Worm (Caenorhabditis elegans) whole organism, L2 larva: ENCODE results near the gene Y32F6B.9.

Experiments
- C34F6.9 ChIP-seq: fragments of 150-350 bp; optimal IDR thresholded peaks from 2 replicates; lab custom pipeline; 2014; ENCODE audit warnings: missing biosample characterization, missing genetic modification characterization
- F13H6.1 ChIP-seq: sonication (generic microtip); optimal IDR thresholded peaks from 2 replicates; lab custom pipeline; 2016; ENCODE audit warnings: missing genetic modification characterization, missing compliant biosample characterization
- R02D3.7 ChIP-seq: fragments of 150-350 bp; optimal IDR thresholded peaks from 2 replicates; lab custom pipeline; 2014; ENCODE audit warnings: missing biosample characterization, missing genetic modification characterization
- Y55F3AM.14 ChIP-seq: fragments of 200-800 bp; sonication (Bioruptor generic); optimal IDR thresholded peaks from 2 replicates; lab custom pipeline; 2018; ENCODE audit warnings: mild to moderate bottlenecking, missing genetic modification characterization, missing compliant biosample characterization
- ZK546.5 ChIP-seq: sonication (generic microtip); optimal IDR thresholded peaks from 2 replicates; lab custom pipeline; 2017; ENCODE audit warnings: missing biosample characterization, missing genetic modification characterization
- alr-1 ChIP-seq: fragments of 150-350 bp; optimal IDR thresholded peaks from 2 replicates; lab custom pipeline; 2014; ENCODE audit warnings: missing biosample characterization, missing genetic modification characterization
- aly-2 ChIP-seq: fragments of 150-350 bp; optimal IDR thresholded peaks from 2 replicates; lab custom pipeline; 2014; ENCODE audit warnings: missing biosample characterization, missing genetic modification characterization
- ama-1 ChIP-seq: fragments of 150-350 bp; optimal IDR thresholded peaks from 2 replicates; lab custom pipeline; 2018; ENCODE audit warnings: inconsistent platforms
- blmp-1 ChIP-seq: sonication (generic microtip); optimal IDR thresholded peaks from 2 replicates; lab custom pipeline; 2017; ENCODE audit warnings: missing genetic modification characterization, mild to moderate bottlenecking, missing compliant biosample characterization, antibody characterized with exemption, moderate library complexity; ENCODE audit not compliant: insufficient read depth
- ceh-16 ChIP-seq: fragments of 150-350 bp; optimal IDR thresholded peaks from 2 replicates; lab custom pipeline; 2014; ENCODE audit warnings: missing biosample characterization, missing genetic modification characterization
- ceh-82 ChIP-seq: fragments of 150-350 bp; optimal IDR thresholded peaks from 2 replicates; lab custom pipeline; 2014; ENCODE audit warnings: missing biosample characterization, missing genetic modification characterization
- crh-2 ChIP-seq: sonication (generic microtip); optimal IDR thresholded peaks from 2 replicates; lab custom pipeline; 2017; ENCODE audit warnings: missing biosample characterization, missing genetic modification characterization
- dmd-4 ChIP-seq: sonication (generic microtip); optimal IDR thresholded peaks from 2 replicates; lab custom pipeline; 2017; ENCODE audit warnings: missing biosample characterization, missing genetic modification characterization
- egl-27 ChIP-seq: sonication (generic microtip); optimal IDR thresholded peaks from 3 replicates; lab custom pipeline; 2017; ENCODE audit warnings: missing biosample characterization, missing genetic modification reagents, missing genetic modification characterization
- elt-1 ChIP-seq: fragments of 150-350 bp; optimal IDR thresholded peaks from 2 replicates; lab custom pipeline; 2014; ENCODE audit warnings: missing biosample characterization, missing genetic modification characterization
- elt-3 ChIP-seq: sonication (generic microtip); optimal IDR thresholded peaks from 2 replicates; lab custom pipeline; 2017; ENCODE audit warnings: missing biosample characterization, missing genetic modification characterization
- fos-1 ChIP-seq: fragments of 150-350 bp; optimal IDR thresholded peaks from 2 replicates; lab custom pipeline; 2014; ENCODE audit warnings: missing biosample characterization, missing genetic modification characterization
- gmeb-1 ChIP-seq: fragments of 150-350 bp; optimal IDR thresholded peaks from 2 replicates; lab custom pipeline; 2014; ENCODE audit warnings: missing biosample characterization, missing genetic modification characterization
- lin-11 ChIP-seq: fragments of 150-350 bp; sonication (generic microtip); optimal IDR thresholded peaks from 2 replicates; lab custom pipeline; 2014; ENCODE audit warnings: missing biosample characterization, missing genetic modification characterization, inconsistent platforms, mixed read lengths
- lin-13 ChIP-seq: fragments of 150-350 bp; optimal IDR thresholded peaks from 2 replicates; lab custom pipeline; 2014; ENCODE audit warnings: missing biosample characterization, missing genetic modification reagents, missing genetic modification characterization
- lin-39 ChIP-seq: fragments of 150-350 bp; optimal IDR thresholded peaks from 2 replicates; lab custom pipeline; 2014; ENCODE audit warnings: missing biosample characterization, missing genetic modification reagents, missing genetic modification characterization
- lsy-2 ChIP-seq, 2 experiments: fragments of 150-350 bp in 1 of 2; sonication (generic microtip) in 1 of 2; optimal IDR thresholded peaks; 2 replicates each; lab custom pipeline; 2014 to 2017; ENCODE audit warnings: missing biosample characterization in 2 of 2, missing genetic modification characterization in 2 of 2
- mab-5 ChIP-seq: fragments of 150-350 bp; optimal IDR thresholded peaks from 2 replicates; lab custom pipeline; 2014; ENCODE audit warnings: missing biosample characterization, missing genetic modification characterization
- mbf-1 ChIP-seq: sonication (generic microtip); optimal IDR thresholded peaks from 2 replicates; lab custom pipeline; 2017; ENCODE audit warnings: missing biosample characterization, missing genetic modification characterization
- mdl-1 ChIP-seq, 2 experiments: fragments of 150-350 bp in 1 of 2; sonication (generic microtip) in 1 of 2; optimal IDR thresholded peaks; 2 replicates each; lab custom pipeline; 2017; ENCODE audit warnings: missing biosample characterization in 2 of 2, missing genetic modification characterization in 2 of 2
- nhr-10 ChIP-seq: sonication (generic microtip); optimal IDR thresholded peaks from 2 replicates; lab custom pipeline; 2017; ENCODE audit warnings: missing biosample characterization, missing genetic modification characterization
- nhr-11 ChIP-seq: fragments of 150-350 bp; optimal IDR thresholded peaks from 2 replicates; lab custom pipeline; 2014; ENCODE audit warnings: missing biosample characterization, missing genetic modification characterization
- nhr-12 ChIP-seq: fragments of 150-350 bp; optimal IDR thresholded peaks from 2 replicates; lab custom pipeline; 2014; ENCODE audit warnings: missing biosample characterization, missing genetic modification characterization
- nhr-129 ChIP-seq: fragments of 150-350 bp; optimal IDR thresholded peaks from 2 replicates; lab custom pipeline; 2014; ENCODE audit warnings: missing biosample characterization, missing genetic modification characterization
- nhr-21 ChIP-seq: fragments of 150-350 bp; optimal IDR thresholded peaks from 2 replicates; lab custom pipeline; 2014; ENCODE audit warnings: missing biosample characterization, missing genetic modification characterization
- nhr-23 ChIP-seq: fragments of 150-350 bp; optimal IDR thresholded peaks from 2 replicates; lab custom pipeline; 2014; ENCODE audit warnings: missing biosample characterization, missing genetic modification reagents, missing genetic modification characterization
- nhr-237 ChIP-seq: fragments of 150-350 bp; optimal IDR thresholded peaks from 2 replicates; lab custom pipeline; 2014; ENCODE audit warnings: missing biosample characterization, missing genetic modification characterization
- nhr-25 ChIP-seq: fragments of 150-350 bp; sonication (generic microtip); optimal IDR thresholded peaks from 3 replicates; lab custom pipeline; 2014; ENCODE audit warnings: missing biosample characterization, missing genetic modification characterization
- nhr-6 ChIP-seq: fragments of 150-350 bp; optimal IDR thresholded peaks from 2 replicates; lab custom pipeline; 2014; ENCODE audit warnings: missing biosample characterization, missing genetic modification characterization
- nhr-77 ChIP-seq: fragments of 150-350 bp; optimal IDR thresholded peaks from 2 replicates; lab custom pipeline; 2014; ENCODE audit warnings: missing biosample characterization, missing genetic modification characterization
- peb-1 ChIP-seq: fragments of 150-350 bp; optimal IDR thresholded peaks from 2 replicates; lab custom pipeline; 2014; ENCODE audit warnings: missing biosample characterization, missing genetic modification characterization
- sem-4 ChIP-seq: fragments of 150-350 bp; optimal IDR thresholded peaks from 2 replicates; lab custom pipeline; 2014; ENCODE audit warnings: missing biosample characterization, missing genetic modification reagents, missing genetic modification characterization
- skn-1 ChIP-seq: sonication (generic microtip); optimal IDR thresholded peaks from 2 replicates; lab custom pipeline; 2017; ENCODE audit warnings: missing biosample characterization, missing genetic modification characterization
- sma-3 ChIP-seq: sonication (generic microtip); optimal IDR thresholded peaks from 2 replicates; lab custom pipeline; 2016; ENCODE audit warnings: missing genetic modification reagents, missing genetic modification characterization, missing compliant biosample characterization
- sma-9 ChIP-seq, 2 experiments: fragments of 150-350 bp in 1 of 2; sonication (generic microtip) in 1 of 2; optimal IDR thresholded peaks; 2 replicates each; lab custom pipeline; 2014 to 2016; ENCODE audit warnings: missing genetic modification characterization in 2 of 2, mild to moderate bottlenecking in 1 of 2, missing biosample characterization in 1 of 2, missing compliant biosample characterization in 1 of 2, missing genetic modification reagents in 1 of 2, moderate library complexity in 1 of 2
- snpc-4 ChIP-seq: fragments of 150-350 bp; optimal IDR thresholded peaks from 2 replicates; lab custom pipeline; 2014; ENCODE audit warnings: missing biosample characterization, missing genetic modification characterization
- unc-39 ChIP-seq: fragments of 150-350 bp; optimal IDR thresholded peaks from 2 replicates; lab custom pipeline; 2014; ENCODE audit warnings: missing biosample characterization, missing genetic modification characterization
- unc-55 ChIP-seq: fragments of 150-350 bp; sonication (generic microtip); optimal IDR thresholded peaks from 3 replicates; lab custom pipeline; 2014; ENCODE audit warnings: missing biosample characterization, missing genetic modification reagents, missing genetic modification characterization
- unc-62 ChIP-seq: fragments of 150-350 bp; optimal IDR thresholded peaks from 2 replicates; lab custom pipeline; 2014; ENCODE audit warnings: missing biosample characterization, missing genetic modification reagents, missing genetic modification characterization
- zag-1 ChIP-seq: fragments of 150-350 bp; optimal IDR thresholded peaks from 2 replicates; lab custom pipeline; 2014; ENCODE audit warnings: missing biosample characterization, missing genetic modification characterization
- ztf-1 ChIP-seq: fragments of 200-800 bp; sonication (Bioruptor generic); conservative IDR thresholded peaks from 2 replicates; pipeline ENCODE4 v1.3.6; 2022; ENCODE audit warnings: missing genetic modification characterization, missing compliant biosample characterization
- ztf-11 ChIP-seq: sonication (generic microtip); optimal IDR thresholded peaks from 2 replicates; lab custom pipeline; 2017; ENCODE audit warnings: missing biosample characterization, missing genetic modification characterization
- ztf-4 ChIP-seq: fragments of 150-350 bp; optimal IDR thresholded peaks from 2 replicates; lab custom pipeline; 2014; ENCODE audit warnings: missing biosample characterization, missing genetic modification characterization

The Y32F6B.9 gene

DNA sequence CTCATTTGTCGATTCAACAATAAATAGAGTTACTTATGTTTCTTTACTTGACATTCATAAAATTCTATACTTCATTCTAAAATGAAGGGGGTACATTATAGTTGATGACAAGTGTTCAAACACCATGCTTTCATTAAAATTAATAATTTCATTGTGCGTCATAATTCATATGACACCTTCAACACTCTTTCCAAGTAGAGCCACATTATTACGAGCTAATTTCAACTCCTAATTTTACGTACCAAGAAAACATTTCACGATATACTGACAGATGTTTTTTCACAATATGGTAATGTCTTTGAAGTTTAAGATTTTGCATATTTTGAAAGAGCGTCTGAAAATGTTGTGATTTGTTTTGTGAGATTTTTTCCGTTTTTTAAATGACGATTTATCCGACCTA, 13.0 kb upstream of the Y32F6B.9 start:
- peak; percentile 29 for TF ChIP-seq nhr-21 (tag; lab: Kevin White, UChicago)
- TF ChIP-seq C34F6.9 (tag; lab: Kevin White, UChicago) = peak; percentile 50
- no peak for TF ChIP-seq F13H6.1 (tag; lab: Kevin White, UChicago)
- TF ChIP-seq crh-2 (tag; lab: Kevin White, UChicago) = peak; percentile 13
- no peak for TF ChIP-seq ztf-11 (tag; lab: Kevin White, UChicago)
- peak in 1 of 2 experiments; percentile 57 for TF ChIP-seq lsy-2 (tag; optimal IDR thresholded peaks at IDR 0.05; lab: Kevin White, UChicago)
- peak; percentile 61 for TF ChIP-seq sma-9 (GFP tag; optimal IDR thresholded peaks at IDR 0.05; lab: Kevin White, UChicago)
- no peak for TF ChIP-seq sma-9 (tag; optimal IDR thresholded peaks at IDR 0.05; lab: Kevin White, UChicago)

DNA sequence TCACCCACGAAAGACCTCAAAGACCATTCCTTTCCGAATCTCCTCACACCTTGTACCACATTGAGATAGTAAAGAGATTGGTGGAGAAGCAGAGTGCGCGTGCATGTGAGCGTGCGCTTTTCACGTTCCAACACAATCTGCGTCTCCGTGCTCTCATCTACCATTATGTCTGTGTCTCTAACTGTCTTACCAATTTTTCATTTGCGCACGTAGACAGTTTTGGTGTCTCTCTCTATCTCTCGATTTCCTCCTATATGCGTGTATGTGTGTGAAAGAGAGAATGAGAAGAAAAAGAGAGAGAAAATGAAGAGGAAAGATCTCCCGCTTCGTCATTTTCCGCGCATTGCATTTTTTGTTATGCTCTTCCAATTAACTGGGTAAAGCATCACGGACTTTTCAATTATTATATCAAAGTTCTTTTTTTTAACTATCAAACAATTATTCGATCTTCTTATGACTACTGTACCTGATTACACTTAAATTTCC, 11.8 kb upstream of the Y32F6B.9 start:
- TF ChIP-seq egl-27 (peak; percentile 96), nhr-77 (tag; lab: Kevin White, UChicago) (peak; percentile 70), aly-2 (tag; lab: Kevin White, UChicago) (no peak), nhr-11 (tag; lab: Kevin White, UChicago) (no peak), unc-55 (GFP tag; lab: Kevin White, UChicago) (peak; percentile 96), mab-5 (tag; lab: Kevin White, UChicago) (peak; percentile 89), nhr-25 (peak; percentile 95), snpc-4 (tag; lab: Kevin White, UChicago) (peak; percentile 74), elt-1 (tag; lab: Kevin White, UChicago) (peak; percentile 7), nhr-23 (tag; lab: Kevin White, UChicago) (no peak), ztf-11 (tag; lab: Kevin White, UChicago) (no peak), lin-11 (tag; lab: Kevin White, UChicago) (peak; percentile 87), dmd-4 (no peak), mbf-1 (tag; lab: Kevin White, UChicago) (no peak), blmp-1 (tag; lab: Kevin White, UChicago) (peak; percentile 90), crh-2 (tag; lab: Kevin White, UChicago) (peak; percentile 98), ceh-82 (peak; percentile 68), ztf-1 (GFP tag; lab: Robert Waterston, UW) (no peak), nhr-237 (tag; lab: Kevin White, UChicago) (no peak), R02D3.7 (tag; lab: Kevin White, UChicago) (no peak), Y55F3AM.14 (GFP tag; lab: Kevin White, UChicago) (peak; percentile 97), mdl-1 (tag; optimal IDR thresholded peaks at IDR 0.05; lab: Kevin White, UChicago) (peak; percentile 99), sem-4 (tag; lab: Kevin White, UChicago) (peak; percentile 97), gmeb-1 (tag; lab: Kevin White, UChicago) (peak; percentile 79), lin-39 (tag; lab: Kevin White, UChicago) (peak; percentile 58), elt-3 (tag; lab: Kevin White, UChicago) (no peak), zag-1 (tag; lab: Kevin White, UChicago) (peak; percentile 95), sma-3 (peak; percentile 97), ama-1 (lab: Kevin White, UChicago) (peak; percentile 52), nhr-129 (tag; lab: Kevin White, UChicago) (peak; percentile 99), ceh-16 (tag; lab: Kevin White, UChicago) (no peak), fos-1 (tag; lab: Kevin White, UChicago) (peak; percentile 94), unc-62 (peak; percentile 61), nhr-10 (tag; lab: Kevin White, UChicago) (peak; percentile 44), alr-1 (tag; lab: Kevin White, UChicago) (peak; percentile 86), nhr-21 (tag; lab: Kevin White, UChicago) (peak; percentile 98), ZK546.5 (tag; lab: Kevin White, UChicago) (peak; percentile 12), nhr-6 (peak; percentile 96), F13H6.1 (tag; lab: Kevin White, UChicago) (peak; percentile 97), nhr-12 (tag; lab: Kevin White, UChicago) (no peak), unc-39 (tag; lab: Kevin White, UChicago) (no peak), lsy-2 (tag; optimal IDR thresholded peaks at IDR 0.05; lab: Kevin White, UChicago) (peak; percentile 71 to 94), skn-1 (tag; lab: Kevin White, UChicago) (peak; percentile 76), ztf-4 (tag; lab: Kevin White, UChicago) (peak; percentile 89), sma-9 (GFP tag; optimal IDR thresholded peaks at IDR 0.05; lab: Kevin White, UChicago) (peak; percentile 99), sma-9 (tag; optimal IDR thresholded peaks at IDR 0.05; lab: Kevin White, UChicago) (peak; percentile 56), peb-1 (tag; lab: Kevin White, UChicago) (no peak), C34F6.9 (tag; lab: Kevin White, UChicago) (peak; percentile 98), lin-13 (GFP tag; lab: Kevin White, UChicago) (peak; percentile 89)
